Fruit fly (Drosophila melanogaster) whole organism, embryonic: Measurements from ENCODE around the gene chif.

Experiments
- Ada2b ChIP-seq: fragments of 200-800 bp; sonication (Bioruptor generic); IDR thresholded peaks from 2 replicates; pipeline ENCODE4 v1.3.6; 2022; ENCODE audit warnings: missing biosample characterization, missing genetic modification characterization
- Asciz ChIP-seq: fragments of 200-800 bp; sonication (Bioruptor generic); optimal IDR thresholded peaks from 2 replicates; lab custom pipeline; 2017; ENCODE audit warnings: missing biosample characterization, mild to moderate bottlenecking, missing genetic modification characterization, missing genetic modification reagents
- Atf3 ChIP-seq: fragments of 200-800 bp; sonication (Bioruptor generic); optimal IDR thresholded peaks from 3 replicates; lab custom pipeline; 2016; ENCODE audit warnings: missing biosample characterization, missing genetic modification characterization
- CG10209 ChIP-seq: fragments of 200-800 bp; sonication (Bioruptor generic); optimal IDR thresholded peaks from 3 replicates; lab custom pipeline; 2017; ENCODE audit warnings: missing biosample characterization, mild to moderate bottlenecking, missing genetic modification characterization, missing genetic modification reagents
- CG11696 ChIP-seq: fragments of 200-800 bp; sonication (Bioruptor generic); IDR thresholded peaks from 2 replicates; pipeline ENCODE4 v1.3.6; 2022; ENCODE audit warnings: missing biosample characterization, missing genetic modification characterization
- CG12071 ChIP-seq: fragments of 200-800 bp; sonication (Bioruptor generic); optimal IDR thresholded peaks from 3 replicates; lab custom pipeline; 2018; ENCODE audit warnings: missing biosample characterization, mild to moderate bottlenecking, missing genetic modification characterization
- CG12104 ChIP-seq: fragments of 200-800 bp; sonication (Bioruptor generic); optimal IDR thresholded peaks from 3 replicates; lab custom pipeline; 2016; ENCODE audit warnings: missing biosample characterization, missing genetic modification characterization
- CG1233 ChIP-seq: fragments of 200-800 bp; sonication (Bioruptor generic); optimal IDR thresholded peaks from 4 replicates; lab custom pipeline; 2018; ENCODE audit warnings: missing biosample characterization, mild to moderate bottlenecking, missing genetic modification characterization
- CG13287 ChIP-seq: fragments of 200-800 bp; sonication (Bioruptor generic); IDR thresholded peaks from 2 replicates; pipeline ENCODE4 v1.3.6; 2022; ENCODE audit warnings: missing biosample characterization, missing genetic modification characterization; ENCODE audit not compliant: partially characterized antibody
- CG13424 ChIP-seq: fragments of 200-800 bp; sonication (Bioruptor generic); optimal IDR thresholded peaks from 2 replicates; lab custom pipeline; 2019; ENCODE audit warnings: missing biosample characterization, mild to moderate bottlenecking, missing genetic modification characterization, moderate library complexity
- CG13624 ChIP-seq: fragments of 200-800 bp; sonication (Bioruptor generic); optimal IDR thresholded peaks from 2 replicates; lab custom pipeline; 2016; ENCODE audit warnings: missing biosample characterization, missing genetic modification characterization
- CG14667 ChIP-seq: fragments of 200-800 bp; sonication (Bioruptor generic); IDR thresholded peaks from 2 replicates; pipeline ENCODE4 v1.3.6; 2022; ENCODE audit warnings: missing biosample characterization, missing genetic modification characterization
- CG14965 ChIP-seq: fragments of 200-800 bp; sonication (Bioruptor generic); optimal IDR thresholded peaks from 2 replicates; lab custom pipeline; 2016; ENCODE audit warnings: missing biosample characterization, missing genetic modification characterization, borderline replicate concordance
- CG1792 ChIP-seq: fragments of 200-800 bp; sonication (Bioruptor generic); optimal IDR thresholded peaks from 2 replicates; lab custom pipeline; 2016; ENCODE audit warnings: missing biosample characterization, missing genetic modification characterization
- CG33213 ChIP-seq: fragments of 200-800 bp; sonication (Bioruptor generic); optimal IDR thresholded peaks from 3 replicates; lab custom pipeline; 2016; ENCODE audit warnings: missing biosample characterization, missing genetic modification characterization
- CG4617 ChIP-seq: fragments of 200-800 bp; sonication (Bioruptor generic); optimal IDR thresholded peaks from 3 replicates; lab custom pipeline; 2016; ENCODE audit warnings: missing biosample characterization, missing genetic modification characterization, borderline replicate concordance
- CG5953 ChIP-seq: fragments of 200-800 bp; sonication (Bioruptor generic); IDR thresholded peaks from 2 replicates; pipeline ENCODE4 v1.3.6; 2022; ENCODE audit warnings: missing biosample characterization, missing genetic modification characterization
- CG6272 ChIP-seq: fragments of 200-800 bp; sonication (Bioruptor generic); IDR thresholded peaks from 2 replicates; pipeline ENCODE4 v1.3.6; 2022; ENCODE audit warnings: missing biosample characterization, missing genetic modification characterization
- CG7839 ChIP-seq: fragments of 200-800 bp; sonication (Bioruptor generic); optimal IDR thresholded peaks from 3 replicates; lab custom pipeline; 2018; ENCODE audit warnings: missing biosample characterization, mild to moderate bottlenecking, missing genetic modification characterization, moderate library complexity
- CTCF ChIP-seq: fragments of 200-800 bp; sonication (Bioruptor generic); optimal IDR thresholded peaks from 2 replicates; lab custom pipeline; 2017; ENCODE audit warnings: missing biosample characterization, mild to moderate bottlenecking, missing genetic modification characterization, moderate library complexity
- Dek ChIP-seq: fragments of 200-800 bp; sonication (Bioruptor generic); optimal IDR thresholded peaks from 3 replicates; lab custom pipeline; 2019; ENCODE audit warnings: missing biosample characterization, mild to moderate bottlenecking, missing genetic modification characterization, moderate library complexity
- Dref ChIP-seq: fragments of 200-800 bp; sonication (Bioruptor generic); IDR thresholded peaks from 2 replicates; pipeline ENCODE4 v1.3.6; 2022; ENCODE audit warnings: missing biosample characterization, missing genetic modification characterization
- Ets97D ChIP-seq: fragments of 200-800 bp; sonication (Bioruptor generic); optimal IDR thresholded peaks from 3 replicates; lab custom pipeline; 2016; ENCODE audit warnings: missing biosample characterization, missing genetic modification characterization
- Fer1 ChIP-seq: fragments of 200-800 bp; sonication (Bioruptor generic); optimal IDR thresholded peaks from 2 replicates; lab custom pipeline; 2017; ENCODE audit warnings: missing biosample characterization, mild to moderate bottlenecking, missing genetic modification characterization
- GATAe ChIP-seq: fragments of 200-800 bp; sonication (Bioruptor generic); conservative IDR thresholded peaks from 2 replicates; pipeline ENCODE4 v1.3.6; 2022; ENCODE audit warnings: missing biosample characterization, missing genetic modification characterization
- Med ChIP-seq: fragments of 200-800 bp; sonication (Bioruptor generic); peaks from one replicate; lab custom pipeline; 2016; ENCODE audit warnings: missing biosample characterization, missing genetic modification characterization, mild to moderate bottlenecking, inconsistent platforms, moderate library complexity
- NFAT ChIP-seq: fragments of 200-800 bp; sonication (Bioruptor generic); IDR thresholded peaks from 2 replicates; pipeline ENCODE4 v1.3.6; 2022; ENCODE audit warnings: missing biosample characterization, missing genetic modification characterization
- Neu2 ChIP-seq: fragments of 200-800 bp; sonication (Bioruptor generic); optimal IDR thresholded peaks from 3 replicates; lab custom pipeline; 2016; ENCODE audit warnings: missing biosample characterization, missing genetic modification characterization, borderline replicate concordance
- Ravus ChIP-seq: fragments of 200-800 bp; sonication (Bioruptor generic); IDR thresholded peaks from 2 replicates; pipeline ENCODE4 v1.3.6; 2022; ENCODE audit warnings: missing biosample characterization, missing genetic modification characterization
- Six4 ChIP-seq: fragments of 200-800 bp; sonication (Bioruptor generic); optimal IDR thresholded peaks from 2 replicates; lab custom pipeline; 2016; ENCODE audit warnings: missing biosample characterization, missing genetic modification characterization
- Vsx1 ChIP-seq: fragments of 200-800 bp; sonication (Bioruptor generic); optimal IDR thresholded peaks from 2 replicates; lab custom pipeline; 2017; ENCODE audit warnings: missing biosample characterization, mild to moderate bottlenecking, missing genetic modification characterization, missing genetic modification reagents
- Xrp1 ChIP-seq: fragments of 200-800 bp; sonication (Bioruptor generic); IDR thresholded peaks from 2 replicates; pipeline ENCODE4 v1.3.6; 2022; ENCODE audit warnings: missing biosample characterization, missing genetic modification characterization
- ash1 ChIP-seq: fragments of 200-800 bp; sonication (Bioruptor generic); optimal IDR thresholded peaks from 2 replicates; lab custom pipeline; 2018; ENCODE audit warnings: missing biosample characterization, mild to moderate bottlenecking, missing genetic modification characterization
- ato ChIP-seq: fragments of 200-800 bp; sonication (Bioruptor generic); IDR thresholded peaks from 2 replicates; pipeline ENCODE4 v1.3.6; 2022; ENCODE audit warnings: missing biosample characterization, missing genetic modification characterization; ENCODE audit not compliant: partially characterized antibody
- az2 ChIP-seq: fragments of 200-800 bp; sonication (Bioruptor generic); optimal IDR thresholded peaks from 3 replicates; lab custom pipeline; 2016; ENCODE audit warnings: missing biosample characterization, missing genetic modification characterization
- bowl ChIP-seq: fragments of 200-800 bp; sonication (Bioruptor generic); IDR thresholded peaks from 2 replicates; pipeline ENCODE4 v1.3.6; 2022; ENCODE audit warnings: missing biosample characterization, missing genetic modification characterization
- dysf ChIP-seq: fragments of 200-800 bp; sonication (Bioruptor generic); IDR thresholded peaks from 3 replicates; pipeline ENCODE4 v1.3.6; 2022; ENCODE audit warnings: missing biosample characterization, missing genetic modification characterization
- exex ChIP-seq: fragments of 200-800 bp; sonication (Bioruptor generic); optimal IDR thresholded peaks from 4 replicates; lab custom pipeline; 2018; ENCODE audit warnings: missing biosample characterization, mild to moderate bottlenecking, missing genetic modification characterization, moderate library complexity
- ftz-f1 ChIP-seq: fragments of 200-800 bp; sonication (Bioruptor generic); optimal IDR thresholded peaks from 2 replicates; lab custom pipeline; 2016; ENCODE audit warnings: missing biosample characterization, missing genetic modification characterization
- gcm2 ChIP-seq: fragments of 200-800 bp; sonication (Bioruptor generic); optimal IDR thresholded peaks from 2 replicates; lab custom pipeline; 2016; ENCODE audit warnings: missing biosample characterization, missing genetic modification characterization
- lmd ChIP-seq: fragments of 200-800 bp; sonication (Bioruptor generic); IDR thresholded peaks from 2 replicates; pipeline ENCODE4 v1.3.6; 2022; ENCODE audit warnings: missing biosample characterization, missing genetic modification characterization
- lola ChIP-seq, 3 experiments: fragments of >200 bp in 2 of 3; fragments of 200-800 bp in 1 of 3; sonication (Bioruptor generic) in 1 of 3; optimal IDR thresholded peaks; 2 replicates each; lab custom pipeline; 2017 to 2019; ENCODE audit warnings: missing biosample characterization in 3 of 3, missing genetic modification characterization in 3 of 3, mild to moderate bottlenecking in 1 of 3, moderate library complexity in 1 of 3
- nmo ChIP-seq: fragments of 200-800 bp; sonication (Bioruptor generic); optimal IDR thresholded peaks from 2 replicates; lab custom pipeline; 2018; ENCODE audit warnings: missing biosample characterization, mild to moderate bottlenecking, missing genetic modification characterization, moderate library complexity
- pzg ChIP-seq: fragments of 200-800 bp; sonication (Bioruptor generic); optimal IDR thresholded peaks from 3 replicates; lab custom pipeline; 2018; ENCODE audit warnings: missing biosample characterization, mild to moderate bottlenecking, missing genetic modification characterization, moderate library complexity
- salm ChIP-seq: fragments of 200-800 bp; sonication (Bioruptor generic); optimal IDR thresholded peaks from 2 replicates; lab custom pipeline; 2018; ENCODE audit warnings: missing biosample characterization, mild to moderate bottlenecking, missing genetic modification characterization
- sens-2 ChIP-seq: fragments of 200-800 bp; sonication (Bioruptor generic); IDR thresholded peaks from 2 replicates; pipeline ENCODE4 v1.3.6; 2022; ENCODE audit warnings: missing biosample characterization, missing genetic modification characterization
- sqz ChIP-seq: fragments of 200-800 bp; sonication (Bioruptor generic); optimal IDR thresholded peaks from 3 replicates; lab custom pipeline; 2018; ENCODE audit warnings: missing biosample characterization, mild to moderate bottlenecking, missing genetic modification characterization
- unpg ChIP-seq: fragments of 200-800 bp; sonication (Bioruptor generic); optimal IDR thresholded peaks from 3 replicates; lab custom pipeline; 2018; ENCODE audit warnings: missing biosample characterization, mild to moderate bottlenecking, missing genetic modification characterization, moderate library complexity
- wor ChIP-seq: fragments of 200-800 bp; sonication (Bioruptor generic); IDR thresholded peaks from 2 replicates; pipeline ENCODE4 v1.3.6; 2022; ENCODE audit warnings: missing biosample characterization, missing genetic modification characterization

The chif gene

dm6 chr2L:16325515-16326257, 26.7 kb downstream of the chif start, which contains the start of gene cact (continued):
- TF ChIP-seq Neu2: peak; percentile 60
- TF ChIP-seq CG1233 (GFP tag; lab: Kevin White, UChicago): peak; percentile 77
- peak; percentile 99 for TF ChIP-seq Med (GFP tag; lab: Kevin White, UChicago)
- TF ChIP-seq Fer1 (GFP tag; lab: Kevin White, UChicago): peak; percentile 93
- TF ChIP-seq gcm2: peak; percentile 76
- TF ChIP-seq dysf: peak; percentile 91
- TF ChIP-seq sens-2 (GFP tag; lab: Robert Waterston, UW): peak; percentile 69; the same call in 1 of the 2 replicates
- peak; percentile 45 for TF ChIP-seq CTCF (GFP tag; lab: Kevin White, UChicago)
- TF ChIP-seq nmo (GFP tag; lab: Kevin White, UChicago): peak; percentile 94
- TF ChIP-seq CG5953 (GFP tag; lab: Robert Waterston, UW): peak; percentile 24; the same call in 1 of the 2 replicates
- TF ChIP-seq az2 (GFP tag; lab: Kevin White, UChicago): peak; percentile 95
- peak; percentile 95 for TF ChIP-seq unpg (GFP tag; lab: Kevin White, UChicago)
- TF ChIP-seq bowl (GFP tag; lab: Robert Waterston, UW): peak; percentile 32; the same call in 1 of the 2 replicates
- peak; percentile 84 for TF ChIP-seq Asciz
- TF ChIP-seq Dek: peak; percentile 92
- peak; percentile 68 for TF ChIP-seq CG12071 (GFP tag; lab: Kevin White, UChicago)
- TF ChIP-seq Dref (GFP tag; lab: Robert Waterston, UW): no peak
- TF ChIP-seq CG6272 (GFP tag; lab: Robert Waterston, UW): peak; percentile 88
- TF ChIP-seq CG10209 (GFP tag; lab: Kevin White, UChicago): peak; percentile 91
- TF ChIP-seq CG13287 (GFP tag; lab: Robert Waterston, UW): peak; percentile 68
- TF ChIP-seq sqz: peak; percentile 59
- peak in 1 of 3 experiments; percentile 90 for TF ChIP-seq lola (GFP tag; optimal IDR thresholded peaks at IDR 0.05; lab: Kevin White, UChicago)
- peak; percentile 91 for TF ChIP-seq Ets97D (GFP tag; lab: Kevin White, UChicago)
- peak; percentile 87 for TF ChIP-seq Ada2b
- TF ChIP-seq Vsx1: peak; percentile 79
- TF ChIP-seq CG7839 (tag; lab: Kevin White, UChicago): peak; percentile 92
- peak; percentile 41 for TF ChIP-seq CG4617 (GFP tag; lab: Kevin White, UChicago)
- peak; percentile 66 for TF ChIP-seq pzg
- TF ChIP-seq Xrp1 (GFP tag; lab: Robert Waterston, UW): peak; percentile 95
- peak; percentile 92 for TF ChIP-seq lmd
- peak; percentile 91 for TF ChIP-seq CG12104 (GFP tag; lab: Kevin White, UChicago)
- TF ChIP-seq CG33213: peak; percentile 93
- TF ChIP-seq Atf3 (GFP tag; lab: Kevin White, UChicago): peak; percentile 91
- peak; percentile 44 for TF ChIP-seq CG14965 (GFP tag; lab: Kevin White, UChicago)
- peak; percentile 87 for TF ChIP-seq NFAT
- TF ChIP-seq wor (GFP tag; lab: Robert Waterston, UW): peak; percentile 79
- TF ChIP-seq CG13624 (GFP tag; lab: Kevin White, UChicago): peak; percentile 94
- no peak for TF ChIP-seq ash1
- peak; percentile 59; the same call in 1 of the 2 replicates for TF ChIP-seq GATAe
- TF ChIP-seq CG13424 (tag; lab: Kevin White, UChicago): peak; percentile 92
- TF ChIP-seq Six4: peak; percentile 86
- TF ChIP-seq exex (tag; lab: Kevin White, UChicago): peak; percentile 81
- TF ChIP-seq ftz-f1: peak; percentile 27
- peak; percentile 73 for TF ChIP-seq CG11696 (GFP tag; lab: Robert Waterston, UW)
- no peak for TF ChIP-seq ato (GFP tag; lab: Robert Waterston, UW)
- peak; percentile 86 for TF ChIP-seq salm (tag; lab: Kevin White, UChicago)
- peak; percentile 75 for TF ChIP-seq Ravus
- TF ChIP-seq CG1792 (GFP tag; lab: Kevin White, UChicago): peak; percentile 91
- TF ChIP-seq CG14667: no peak; the same call in 1 of the 2 replicates
